Fruit fly (Drosophila melanogaster): Measurements from ENCODE around the gene CG14455.
"Not testable (repeated sequence)": the region's sequence is repeated elsewhere in the genome, so short reads cannot be mapped to it uniquely, and the experiment has no call there.

Gene CG14455

DNA sequence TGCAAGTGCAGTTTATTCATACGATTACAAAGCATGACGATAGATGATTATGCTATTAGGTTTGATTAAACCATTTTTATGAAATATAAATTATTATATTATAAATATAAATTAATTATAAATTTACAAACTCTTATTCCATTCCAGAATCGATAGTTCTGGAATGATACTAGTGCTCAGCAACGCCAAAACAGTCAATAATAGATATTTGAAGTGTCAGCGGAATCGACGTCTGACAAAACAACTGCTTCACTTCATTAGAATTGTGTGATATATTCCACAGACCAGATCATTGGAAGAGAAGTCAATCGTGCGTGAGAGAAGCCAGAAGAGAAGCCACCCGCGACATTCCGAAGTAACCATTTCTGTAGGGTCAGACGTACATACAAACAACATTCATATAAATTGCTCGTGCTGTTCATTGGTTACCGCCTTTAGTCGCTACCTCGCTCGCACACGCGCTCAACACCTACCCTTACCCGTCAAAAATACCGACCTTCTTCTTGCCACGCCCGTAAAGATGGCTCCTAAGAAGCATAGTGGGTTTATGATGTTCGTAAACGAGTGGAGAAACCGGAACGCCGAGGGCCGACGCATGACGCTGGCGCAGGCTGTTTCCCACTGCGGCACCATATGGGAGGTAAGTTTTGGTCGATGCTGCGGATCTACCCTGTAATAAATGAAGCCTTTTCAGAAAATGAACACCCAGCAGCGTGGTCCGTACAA is 37.3 kb upstream of the CG14455 start (continued):
- TF ChIP-seq Mes4 (GFP tag; optimal IDR thresholded peaks at IDR 0.05), result no peak
- peak; percentile 30 for TF ChIP-seq CG1832 (GFP tag; optimal IDR thresholded peaks at IDR 0.05)
- peak; percentile 59 for TF ChIP-seq stwl (tag; optimal IDR thresholded peaks at IDR 0.05)
- TF ChIP-seq Ravus (GFP tag; IDR thresholded peaks at IDR 0.05), result no peak
- peak; percentile 36 for TF ChIP-seq CG13287 (GFP tag; IDR thresholded peaks at IDR 0.05; ENCODE audit: partially characterized antibody)
- TF ChIP-seq CG9215 (GFP tag; IDR thresholded peaks at IDR 0.05), result no peak
- TF ChIP-seq lbe (GFP tag; optimal IDR thresholded peaks at IDR 0.05), result no peak

DNA sequence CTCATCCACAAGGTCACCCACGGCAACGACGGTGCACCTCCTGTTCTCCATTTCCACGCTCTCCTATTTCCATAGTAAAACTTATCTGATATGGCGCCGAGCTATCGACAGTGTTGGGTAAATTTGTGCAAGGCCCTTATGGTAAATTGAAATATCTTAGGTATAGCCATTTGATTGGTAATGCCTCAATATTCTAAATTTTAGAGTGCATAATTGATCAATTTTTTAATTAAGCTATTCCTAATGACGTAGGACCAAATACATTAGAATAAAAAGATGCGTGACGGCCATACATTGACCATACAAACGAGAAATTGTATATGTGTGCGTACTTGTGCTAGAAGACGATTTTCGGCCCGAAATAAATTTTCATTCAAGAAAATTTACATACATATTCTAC is 35.1 kb upstream of the CG14455 start, which contains the start of gene CG14451:
TSS of gene CG14451 (minus strand) at position 101 of the 400 bp plus-strand sequence.
- TF ChIP-seq Six4 (GFP tag; optimal IDR thresholded peaks at IDR 0.05) (no peak), CG2199 (GFP tag; IDR thresholded peaks at IDR 0.05) (0 out of 3 replicates have a peak, but pooled peaks have one; percentile 41), stwl (tag; optimal IDR thresholded peaks at IDR 0.05) (peak; percentile 67), Spps (tag; optimal IDR thresholded peaks at IDR 0.05) (no peak), CG10654 (GFP tag; optimal IDR thresholded peaks at IDR 0.05) (no peak), CG12299 (tag; optimal IDR thresholded peaks at IDR 0.05) (no peak), CG12659 (GFP tag; optimal IDR thresholded peaks at IDR 0.05) (no peak), CG10267 (tag; optimal IDR thresholded peaks at IDR 0.05) (peak; percentile 12), Usf (GFP tag; optimal IDR thresholded peaks at IDR 0.05) (no peak), CG14441 (GFP tag; IDR thresholded peaks at IDR 0.05) (no peak), CG31224 (GFP tag; IDR thresholded peaks at IDR 0.05) (no peak), CG13424 (tag; optimal IDR thresholded peaks at IDR 0.05) (no peak)

DNA sequence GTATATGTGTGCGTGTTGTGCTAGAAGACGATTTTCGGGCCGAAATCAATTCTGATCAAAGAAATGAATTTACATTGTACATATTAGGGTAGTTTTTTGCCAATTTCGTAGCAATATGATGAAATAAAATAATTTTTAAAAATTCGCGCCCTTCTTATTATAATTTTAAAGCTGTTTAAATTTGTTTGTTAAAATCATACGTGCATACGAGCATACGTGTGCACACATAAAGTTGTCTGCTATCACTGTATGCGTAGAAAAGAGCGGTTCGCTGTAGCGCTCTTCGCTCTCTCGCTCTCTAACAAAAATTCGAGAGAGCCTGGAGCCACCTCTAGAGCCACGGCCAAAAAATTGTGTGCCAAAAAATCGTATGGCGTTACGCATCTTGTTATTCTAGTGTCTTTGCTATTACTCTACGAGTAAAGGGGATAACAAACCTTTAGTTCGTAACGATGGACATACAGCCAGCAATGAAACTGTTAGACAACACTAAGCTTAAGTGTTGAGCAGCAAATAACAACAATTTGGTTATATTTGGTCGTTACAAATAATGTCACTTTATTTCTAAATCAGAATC is 33.9 kb upstream of the CG14455 start, which contains the start of gene mael:
TSS of gene mael (plus strand) at position 510 of the 577 bp plus-strand sequence.
- TF ChIP-seq CG6689 (GFP tag; IDR thresholded peaks at IDR 0.05) (peak; percentile 71), CG10267 (tag; optimal IDR thresholded peaks at IDR 0.05) (peak; percentile 36), Trl (optimal IDR thresholded peaks at IDR 0.05) (peak; percentile 42 to 82), rib (GFP tag; IDR thresholded peaks at IDR 0.05) (0 out of 2 replicates have a peak, but pooled peaks have one; percentile 13), Doc3 (GFP tag; IDR thresholded peaks at IDR 0.05; ENCODE audit: partially characterized antibody) (0 out of 3 replicates have a peak, but pooled peaks have one; percentile 6), cg (GFP tag; optimal IDR thresholded peaks at IDR 0.05) (peak; percentile 65), Dll (GFP tag; IDR thresholded peaks at IDR 0.05; ENCODE audit: partially characterized antibody) (0 out of 4 replicates have a peak, but pooled peaks have one; percentile 18), stwl (tag; optimal IDR thresholded peaks at IDR 0.05) (peak; percentile 39), chinmo (GFP tag; IDR thresholded peaks at IDR 0.05; ENCODE audit: partially characterized antibody) (0 out of 4 replicates have a peak, but pooled peaks have one; percentile 33)
- not testable (repeated sequence) for TF ChIP-seq Trl (GFP tag; optimal IDR thresholded peaks at IDR 0.05)

DNA sequence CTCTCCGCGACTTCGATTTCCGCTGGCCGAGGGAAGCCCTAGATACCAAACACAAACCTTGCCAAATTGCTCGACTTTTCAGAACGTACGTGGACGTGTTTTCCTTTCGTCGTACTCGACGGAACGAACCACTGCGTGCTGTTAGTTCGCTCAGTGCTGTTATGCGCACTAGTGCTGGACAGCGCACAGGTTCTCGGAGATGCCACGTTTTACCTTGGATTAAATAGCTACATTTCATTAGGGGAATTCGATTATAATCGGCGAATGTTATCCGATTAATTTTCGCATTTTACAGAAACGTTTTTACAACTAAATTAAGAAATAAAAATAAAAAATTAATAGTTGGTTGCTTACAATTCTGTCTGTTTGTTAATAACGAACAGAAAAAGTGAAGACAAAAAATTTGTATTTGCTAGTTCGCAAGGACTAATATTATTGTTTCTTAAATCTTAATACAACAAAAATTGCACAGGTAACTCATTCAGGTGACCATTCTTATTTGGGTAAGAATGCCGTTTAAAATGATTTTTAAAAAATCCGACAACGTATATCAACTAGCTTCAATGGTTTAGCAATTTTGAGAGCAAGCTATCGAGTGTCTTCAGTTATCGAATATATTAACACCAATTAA is 30.4 kb upstream of the CG14455 start, which contains the start of the genes ArfGAP3 and CG32452:
TSS of gene ArfGAP3 (minus strand) at position 441 of the 631 bp plus-strand sequence.
TSS of gene CG32452 (plus strand) at position 592 of the 631 bp plus-strand sequence.
- peak; percentile 57 for TF ChIP-seq CG8388 (GFP tag; optimal IDR thresholded peaks at IDR 0.05)
- peak; percentile 51; the same call in 2 of the 4 replicates for TF ChIP-seq Gug (GFP tag; IDR thresholded peaks at IDR 0.05)
- TF ChIP-seq fd96Cb (tag; optimal IDR thresholded peaks at IDR 0.05), result peak; percentile 64
- peak; percentile 8 for TF ChIP-seq run (tag; optimal IDR thresholded peaks at IDR 0.05)
- TF ChIP-seq rib (GFP tag; IDR thresholded peaks at IDR 0.05), result peak; percentile 60; the same call in 1 of the 2 replicates
- peak; percentile 58 for TF ChIP-seq HmgZ (tag; optimal IDR thresholded peaks at IDR 0.05)
- no peak for TF ChIP-seq Poxn (GFP tag; IDR thresholded peaks at IDR 0.05)
- TF ChIP-seq B-H1 (GFP tag; IDR thresholded peaks at IDR 0.05), result 0 out of 3 replicates have a peak, but pooled peaks have one; percentile 40
- peak; percentile 22; the same call in 1 of the 2 replicates for TF ChIP-seq dimm (GFP tag; IDR thresholded peaks at IDR 0.05)
- peak; percentile 79 for TF ChIP-seq Xrp1 (GFP tag; IDR thresholded peaks at IDR 0.05)
- no peak for TF ChIP-seq CG6765 (GFP tag; optimal IDR thresholded peaks at IDR 0.05)
- no peak for TF ChIP-seq Trl (optimal IDR thresholded peaks at IDR 0.05)
- peak; percentile 55 for TF ChIP-seq Trl (GFP tag; optimal IDR thresholded peaks at IDR 0.05)
- no peak; the same call in 1 of the 2 replicates for TF ChIP-seq CG11696 (GFP tag; IDR thresholded peaks at IDR 0.05)
- peak; percentile 82 for TF ChIP-seq Dbx (GFP tag; IDR thresholded peaks at IDR 0.05)
- peak; percentile 75 for TF ChIP-seq CG15269 (tag; optimal IDR thresholded peaks at IDR 0.05)
- TF ChIP-seq Sox102F (GFP tag; optimal IDR thresholded peaks at IDR 0.05), result peak; percentile 75
- TF ChIP-seq Taf1 (GFP tag; IDR thresholded peaks at IDR 0.05), result no peak
- peak; percentile 51 for TF ChIP-seq Dp (GFP tag; optimal IDR thresholded peaks at IDR 0.05)
